Fruit fly (Drosophila melanogaster) whole organism, wandering third instar larva: Measurements from ENCODE around the gene CG17267.

Experiments used
- Abd-B ChIP-seq: fragments of >200 bp; optimal IDR thresholded peaks from 2 replicates; lab custom pipeline; 2017; ENCODE audit warnings: missing biosample characterization, missing genetic modification characterization
- CG32264 ChIP-seq: fragments of 200-800 bp; sonication (Bioruptor generic); optimal IDR thresholded peaks from 2 replicates; lab custom pipeline; 2016; ENCODE audit warnings: missing biosample characterization, missing genetic modification characterization
- CG9705 ChIP-seq: fragments of 200-800 bp; sonication (Bioruptor generic); optimal IDR thresholded peaks from 2 replicates; lab custom pipeline; 2018; ENCODE audit warnings: missing biosample characterization, mild to moderate bottlenecking, missing genetic modification characterization
- CrebA ChIP-seq: fragments of 200-800 bp; sonication (Bioruptor generic); optimal IDR thresholded peaks from 2 replicates; lab custom pipeline; 2016; ENCODE audit warnings: missing biosample characterization, mild to moderate bottlenecking, missing genetic modification characterization, borderline replicate concordance
- Dfd ChIP-seq: fragments of >200 bp; optimal IDR thresholded peaks from 2 replicates; lab custom pipeline; 2017; ENCODE audit warnings: missing biosample characterization, missing genetic modification characterization
- Dif ChIP-seq: fragments of 200-275, 200-300 bp; sonication (Bioruptor generic); optimal IDR thresholded peaks from 2 replicates; lab custom pipeline; 2018; ENCODE audit warnings: missing biosample characterization, missing genetic modification characterization; ENCODE audit not compliant: partially characterized antibody
- GATAd ChIP-seq: sonication (Bioruptor generic); optimal IDR thresholded peaks from 2 replicates; lab custom pipeline; 2016; ENCODE audit warnings: missing biosample characterization, missing genetic modification characterization
- HLH106 ChIP-seq: fragments of 200-800 bp; optimal IDR thresholded peaks from 3 replicates; lab custom pipeline; 2019; ENCODE audit warnings: missing biosample characterization, mild to moderate bottlenecking, missing genetic modification characterization, moderate library complexity
- Hnf4 ChIP-seq: fragments of 200-800 bp; sonication (Bioruptor generic); optimal IDR thresholded peaks from 2 replicates; lab custom pipeline; 2016; ENCODE audit warnings: missing biosample characterization, mild to moderate bottlenecking, missing genetic modification characterization
- Hr78 ChIP-seq: fragments of >200 bp; optimal IDR thresholded peaks from 2 replicates; lab custom pipeline; 2017; ENCODE audit warnings: missing biosample characterization, missing genetic modification characterization
- Hr83 ChIP-seq: fragments of 200-300 bp; sonication (Bioruptor generic); optimal IDR thresholded peaks from 2 replicates; lab custom pipeline; 2016; ENCODE audit warnings: missing biosample characterization, mild to moderate bottlenecking, missing genetic modification characterization, moderate library complexity; ENCODE audit not compliant: poor library complexity, severe bottlenecking
- Jra ChIP-seq: sonication (Bioruptor generic); optimal IDR thresholded peaks from 2 replicates; lab custom pipeline; 2016; ENCODE audit warnings: missing biosample characterization, missing genetic modification characterization
- Mio ChIP-seq: sonication (Bioruptor generic); optimal IDR thresholded peaks from 2 replicates; lab custom pipeline; 2016; ENCODE audit warnings: missing biosample characterization, missing genetic modification characterization
- Myc ChIP-seq: fragments of >200 bp; optimal IDR thresholded peaks from 2 replicates; lab custom pipeline; 2017
- N ChIP-seq: fragments of >200 bp; optimal IDR thresholded peaks from 2 replicates; lab custom pipeline; 2018; ENCODE audit warnings: missing biosample characterization, missing external identifiers, missing genetic modification characterization
- OdsH ChIP-seq: fragments of 200-800 bp; sonication (Bioruptor generic); optimal IDR thresholded peaks from 2 replicates; lab custom pipeline; 2016; ENCODE audit warnings: missing biosample characterization, mild to moderate bottlenecking, missing genetic modification characterization
- Rel ChIP-seq, 2 experiments: fragments of 200-800 bp; sonication (Bioruptor generic) in 1 of 2; optimal IDR thresholded peaks; 2 replicates in 1 of 2; 3 replicates in 1 of 2; lab custom pipeline; 2016 to 2019; ENCODE audit warnings: mild to moderate bottlenecking in 2 of 2, missing biosample characterization in 2 of 2, missing genetic modification characterization in 2 of 2, moderate library complexity in 1 of 2
- Sp1 ChIP-seq: fragments of 200-800 bp; sonication (Bioruptor generic); optimal IDR thresholded peaks from 3 replicates; lab custom pipeline; 2019; ENCODE audit warnings: missing biosample characterization, mild to moderate bottlenecking, missing genetic modification characterization, moderate library complexity
- Vsx2 ChIP-seq: fragments of 200-300, 225-300 bp; sonication (Bioruptor generic); optimal IDR thresholded peaks from 2 replicates; lab custom pipeline; 2018; ENCODE audit warnings: missing biosample characterization, missing genetic modification characterization; ENCODE audit not compliant: partially characterized antibody
- br ChIP-seq: fragments of 200-800 bp; sonication (Bioruptor generic); optimal IDR thresholded peaks from 2 replicates; lab custom pipeline; 2016; ENCODE audit warnings: missing biosample characterization, missing genetic modification characterization
- brk ChIP-seq: fragments of 200-800 bp; sonication (Bioruptor generic); optimal IDR thresholded peaks from 2 replicates; lab custom pipeline; 2016; ENCODE audit warnings: missing biosample characterization, mild to moderate bottlenecking, missing genetic modification characterization
- dl ChIP-seq, 2 experiments: fragments of 175-275, 200-275 bp in 1 of 2; fragments of 200-275 bp in 1 of 2; sonication (Bioruptor generic); optimal IDR thresholded peaks; lab custom pipeline; 2018; ENCODE audit warnings: mild to moderate bottlenecking in 2 of 2, missing biosample characterization in 2 of 2, missing genetic modification characterization in 2 of 2, moderate library complexity in 2 of 2; ENCODE audit not compliant: partially characterized antibody in 2 of 2, insufficient read depth in 1 of 2
- dmrt93B ChIP-seq: fragments of 200-800 bp; sonication (Bioruptor generic); optimal IDR thresholded peaks from 2 replicates; lab custom pipeline; 2018; ENCODE audit warnings: missing biosample characterization, mild to moderate bottlenecking, missing genetic modification characterization
- dsf ChIP-seq: sonication (Bioruptor generic); optimal IDR thresholded peaks from 2 replicates; lab custom pipeline; 2016; ENCODE audit warnings: missing biosample characterization, missing genetic modification characterization, borderline replicate concordance
- ey ChIP-seq: fragments of 200-800 bp; sonication (Bioruptor generic); optimal IDR thresholded peaks from 2 replicates; lab custom pipeline; 2016; ENCODE audit warnings: missing biosample characterization, missing genetic modification characterization
- foxo ChIP-seq, 2 experiments: fragments of 200-800 bp; sonication (Bioruptor generic); optimal IDR thresholded peaks; 2 replicates in 1 of 2; 3 replicates in 1 of 2; lab custom pipeline; 2016 to 2017; ENCODE audit warnings: missing biosample characterization in 2 of 2, missing genetic modification characterization in 2 of 2
- fru ChIP-seq: fragments of 200-800 bp; sonication (Bioruptor generic); optimal IDR thresholded peaks from 3 replicates; lab custom pipeline; 2016; ENCODE audit warnings: missing biosample characterization, mild to moderate bottlenecking, missing genetic modification characterization
- h ChIP-seq: fragments of 200-800 bp; sonication (Bioruptor generic); optimal IDR thresholded peaks from 3 replicates; lab custom pipeline; 2016; ENCODE audit warnings: missing biosample characterization, mild to moderate bottlenecking, missing genetic modification characterization
- jim ChIP-seq: fragments of 175-275, 200-325 bp; sonication (Bioruptor generic); optimal IDR thresholded peaks from 2 replicates; lab custom pipeline; 2016; ENCODE audit warnings: missing biosample characterization, mild to moderate bottlenecking, missing genetic modification characterization
- lola ChIP-seq: fragments of >200 bp; optimal IDR thresholded peaks from 2 replicates; lab custom pipeline; 2017; ENCODE audit warnings: missing biosample characterization, missing genetic modification characterization
- pan ChIP-seq: fragments of >200 bp; optimal IDR thresholded peaks from 2 replicates; lab custom pipeline; 2017
- psq ChIP-seq: fragments of 200-800 bp; sonication (Bioruptor generic); optimal IDR thresholded peaks from 3 replicates; lab custom pipeline; 2017; ENCODE audit warnings: missing biosample characterization, mild to moderate bottlenecking, missing genetic modification characterization, moderate library complexity
- rgr ChIP-seq: fragments of 200-800 bp; sonication (Bioruptor generic); optimal IDR thresholded peaks from 3 replicates; lab custom pipeline; 2016; ENCODE audit warnings: missing biosample characterization, mild to moderate bottlenecking, missing genetic modification characterization
- sage ChIP-seq: fragments of 200-800 bp; sonication (Bioruptor generic); optimal IDR thresholded peaks from 2 replicates; lab custom pipeline; 2016; ENCODE audit warnings: missing biosample characterization, mild to moderate bottlenecking, missing genetic modification characterization
- sv ChIP-seq: fragments of 200-800 bp; sonication (Bioruptor generic); optimal IDR thresholded peaks from 3 replicates; lab custom pipeline; 2016; ENCODE audit warnings: missing biosample characterization, missing genetic modification characterization
- tai ChIP-seq: sonication (Bioruptor generic); optimal IDR thresholded peaks from 2 replicates; lab custom pipeline; 2016; ENCODE audit warnings: missing biosample characterization, missing genetic modification characterization
- usp ChIP-seq: fragments of >200 bp; optimal IDR thresholded peaks from 2 replicates; lab custom pipeline; 2017; ENCODE audit warnings: missing biosample characterization, missing genetic modification characterization
- woc ChIP-seq: sonication (Bioruptor generic); optimal IDR thresholded peaks from 2 replicates; lab custom pipeline; 2016; ENCODE audit warnings: missing biosample characterization, mild to moderate bottlenecking, missing genetic modification characterization

The CG17267 gene

dm6 chr3R:20782104-20782654 is 43.3 kb upstream of the CG17267 start:
- TF ChIP-seq HLH106 (tag; lab: Kevin White, UChicago), result peak; percentile 89
- TF ChIP-seq fru (GFP tag; lab: Kevin White, UChicago), result peak; percentile 82
- TF ChIP-seq sage (GFP tag; lab: Kevin White, UChicago), result peak; percentile 56
- TF ChIP-seq Dif, result no peak
- no peak for TF ChIP-seq Hr78 (GFP tag; lab: Kevin White, UChicago)
- no peak for TF ChIP-seq Rel (GFP tag; optimal IDR thresholded peaks at IDR 0.05; lab: Kevin White, UChicago)
- peak; percentile 36 for TF ChIP-seq Rel (tag; optimal IDR thresholded peaks at IDR 0.05; lab: Kevin White, UChicago)
- TF ChIP-seq CG9705 (GFP tag; lab: Kevin White, UChicago), result peak; percentile 67
- no peak for TF ChIP-seq N
- TF ChIP-seq dmrt93B, result peak; percentile 82
- no peak for TF ChIP-seq Dfd (GFP tag; lab: Kevin White, UChicago)
- no peak for TF ChIP-seq GATAd (GFP tag; lab: Kevin White, UChicago)
- no peak for TF ChIP-seq CG32264 (GFP tag; lab: Kevin White, UChicago)
- TF ChIP-seq woc (GFP tag; lab: Kevin White, UChicago), result peak; percentile 48
- no peak for TF ChIP-seq Myc
- TF ChIP-seq brk (GFP tag; lab: Kevin White, UChicago), result no peak
- peak; percentile 79 for TF ChIP-seq psq (GFP tag; lab: Kevin White, UChicago)
- peak; percentile 58 for TF ChIP-seq br
- TF ChIP-seq tai (GFP tag; lab: Kevin White, UChicago), result no peak
- TF ChIP-seq Sp1 (GFP tag; lab: Kevin White, UChicago), result peak; percentile 89
- no peak for TF ChIP-seq Hr83
- TF ChIP-seq usp (GFP tag; lab: Kevin White, UChicago), result no peak
- TF ChIP-seq OdsH (GFP tag; lab: Kevin White, UChicago), result peak; percentile 71
- TF ChIP-seq h, result peak; percentile 78
- TF ChIP-seq ey (GFP tag; lab: Kevin White, UChicago), result peak; percentile 72
- TF ChIP-seq Hnf4 (GFP tag; lab: Kevin White, UChicago), result peak; percentile 6
- peak; percentile 91 for TF ChIP-seq rgr (GFP tag; lab: Kevin White, UChicago)
- no peak for TF ChIP-seq Vsx2 (GFP tag; lab: Kevin White, UChicago)
- peak in 1 of 2 experiments; percentile 91 for TF ChIP-seq foxo (GFP tag; optimal IDR thresholded peaks at IDR 0.05; lab: Kevin White, UChicago)
- no peak for TF ChIP-seq Mio (GFP tag; lab: Kevin White, UChicago)

- TF ChIP-seq CG9705 (GFP tag; lab: Kevin White, UChicago) (no peak), OdsH (GFP tag; lab: Kevin White, UChicago) (no peak), sv (GFP tag; lab: Kevin White, UChicago) (no peak), lola (GFP tag; lab: Kevin White, UChicago) (no peak), ey (GFP tag; lab: Kevin White, UChicago) (peak; percentile 7), Hr78 (GFP tag; lab: Kevin White, UChicago) (no peak), N (no peak), CrebA (GFP tag; lab: Kevin White, UChicago) (peak; percentile 55), Hr83 (peak; percentile 44), dmrt93B (no peak), psq (GFP tag; lab: Kevin White, UChicago) (peak; percentile 65), CG32264 (GFP tag; lab: Kevin White, UChicago) (no peak), brk (GFP tag; lab: Kevin White, UChicago) (no peak), dl (GFP tag; optimal IDR thresholded peaks at IDR 0.05; lab: Kevin White, UChicago; ENCODE audit: insufficient read depth in 1 of 2, partially characterized antibody in 2 of 2) (no peak), Hnf4 (GFP tag; lab: Kevin White, UChicago) (peak; percentile 3), Sp1 (GFP tag; lab: Kevin White, UChicago) (peak; percentile 50), foxo (GFP tag; optimal IDR thresholded peaks at IDR 0.05; lab: Kevin White, UChicago) (peak in 1 of 2 experiments; percentile 6), br (peak; percentile 36), Dif (peak; percentile 70), pan (no peak), woc (GFP tag; lab: Kevin White, UChicago) (peak; percentile 3), fru (GFP tag; lab: Kevin White, UChicago) (peak; percentile 59), Mio (GFP tag; lab: Kevin White, UChicago) (no peak), h (peak; percentile 43), GATAd (GFP tag; lab: Kevin White, UChicago) (no peak), Vsx2 (GFP tag; lab: Kevin White, UChicago) (peak; percentile 33), HLH106 (tag; lab: Kevin White, UChicago) (no peak), Rel (GFP tag; optimal IDR thresholded peaks at IDR 0.05; lab: Kevin White, UChicago) (peak; percentile 53), Rel (tag; optimal IDR thresholded peaks at IDR 0.05; lab: Kevin White, UChicago) (peak; percentile 58), dsf (peak; percentile 17), tai (GFP tag; lab: Kevin White, UChicago) (no peak), usp (GFP tag; lab: Kevin White, UChicago) (no peak), Myc (no peak), jim (no peak), rgr (GFP tag; lab: Kevin White, UChicago) (peak; percentile 42), sage (GFP tag; lab: Kevin White, UChicago) (peak; percentile 21), Dfd (GFP tag; lab: Kevin White, UChicago) (no peak), Jra (peak; percentile 31), Abd-B (no peak)
Observed at dm6 chr3R:20779969-20780368, 41.1 kb upstream of the CG17267 start.
